Fruit fly (Drosophila melanogaster): ENCODE measurements around the gene CG13760.

Gene CG13760

DNA sequence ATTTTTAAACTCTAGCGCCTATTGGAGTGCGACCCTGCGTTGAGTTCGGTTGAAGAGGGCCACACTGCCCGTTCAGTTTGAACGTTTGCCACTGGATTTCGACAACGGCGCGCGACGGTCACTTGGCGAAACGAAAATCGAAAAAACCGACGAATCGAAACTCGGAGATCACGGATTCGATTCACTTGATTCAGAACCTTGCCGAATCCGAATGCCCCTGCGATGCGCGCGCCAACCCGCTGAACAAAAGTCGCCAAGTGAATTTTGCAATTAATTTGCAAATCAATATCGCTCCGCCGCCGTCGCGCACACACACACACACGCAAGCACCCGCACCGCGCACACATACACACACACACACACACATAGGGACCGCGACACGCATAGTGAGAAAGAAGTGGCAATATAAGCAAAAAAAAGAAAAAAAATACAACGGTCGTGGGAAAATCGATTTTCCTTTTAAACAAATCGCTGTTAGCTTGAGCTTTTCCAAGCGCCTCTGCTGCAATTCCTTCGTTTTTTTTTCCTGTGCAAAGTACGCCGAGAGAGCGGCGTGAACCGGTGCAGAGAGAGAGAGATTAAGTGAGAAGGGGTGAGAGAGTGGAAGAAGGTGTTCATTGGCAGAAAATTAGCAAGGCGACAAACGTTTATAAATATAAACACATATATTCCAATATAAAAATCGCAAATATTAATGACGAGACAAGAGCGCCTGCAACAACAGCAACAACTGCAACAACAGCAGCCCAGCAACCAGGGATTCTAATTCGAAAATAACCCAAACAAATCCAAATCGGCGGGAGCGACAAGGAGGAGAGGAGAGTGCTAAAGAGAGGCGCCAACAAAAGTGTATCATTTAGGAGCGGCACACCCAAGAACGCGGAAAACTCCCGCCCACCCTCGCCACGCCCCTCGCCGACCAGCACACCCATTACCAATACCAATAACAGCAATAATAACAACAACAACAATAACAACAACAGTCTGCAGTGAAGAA, 3.2 kb upstream of the CG13760 start, which contains the start of gene egh (continued):
- TF ChIP-seq danr (GFP tag; IDR thresholded peaks at IDR 0.05) (no peak), Drgx (GFP tag; IDR thresholded peaks at IDR 0.05) (peak; percentile 80), Hey (tag; optimal IDR thresholded peaks at IDR 0.05) (no peak), ham (GFP tag; IDR thresholded peaks at IDR 0.05) (no peak), D19B (GFP tag; optimal IDR thresholded peaks at IDR 0.05) (no peak), CG16863 (GFP tag; optimal IDR thresholded peaks at IDR 0.05) (no peak), CG10274 (GFP tag; optimal IDR thresholded peaks at IDR 0.05) (no peak), CG15073 (GFP tag; optimal IDR thresholded peaks at IDR 0.05) (no peak), CG7963 (GFP tag; IDR thresholded peaks at IDR 0.05; ENCODE audit: partially characterized antibody) (no peak), Ets65A (GFP tag) (no peak), dimm (GFP tag; IDR thresholded peaks at IDR 0.05) (no peak), HLH4C (GFP tag; IDR thresholded peaks at IDR 0.05; ENCODE audit: partially characterized antibody) (peak; percentile 36; the same call in 1 of the 3 replicates), Hand (GFP tag; optimal IDR thresholded peaks at IDR 0.05) (peak; percentile 1), Side (GFP tag; optimal IDR thresholded peaks at IDR 0.05) (peak; percentile 50), Antp (GFP tag; optimal IDR thresholded peaks at IDR 0.05) (no peak), Ada2b (GFP tag; IDR thresholded peaks at IDR 0.05) (peak; percentile 17; the same call in 1 of the 2 replicates), wdn (GFP tag; IDR thresholded peaks at IDR 0.05) (peak; percentile 12; the same call in 1 of the 2 replicates), Mrtf (GFP tag; IDR thresholded peaks at IDR 0.05) (no peak), CG14014 (GFP tag; IDR thresholded peaks at IDR 0.05) (0 out of 2 replicates have a peak, but pooled peaks have one; percentile 28), trem (tag; optimal IDR thresholded peaks at IDR 0.05) (no peak), Doc3 (GFP tag; IDR thresholded peaks at IDR 0.05; ENCODE audit: partially characterized antibody) (no peak), CG17361 (GFP tag; IDR thresholded peaks at IDR 0.05) (no peak), lbe (GFP tag; optimal IDR thresholded peaks at IDR 0.05) (no peak), Nf-YA (GFP tag; IDR thresholded peaks at IDR 0.05) (no peak), CG2120 (GFP tag; optimal IDR thresholded peaks at IDR 0.05) (peak; percentile 36), CG10959 (GFP tag; IDR thresholded peaks at IDR 0.05) (no peak), hth (optimal IDR thresholded peaks at IDR 0.05) (no peak), shn (GFP tag; optimal IDR thresholded peaks at IDR 0.05) (peak; percentile 12), Dref (GFP tag; IDR thresholded peaks at IDR 0.05) (peak; percentile 50), bigmax (GFP tag; optimal IDR thresholded peaks at IDR 0.05) (no peak), gfzf (GFP tag; optimal IDR thresholded peaks at IDR 0.05) (peak; percentile 95), Hmr (GFP tag; optimal IDR thresholded peaks at IDR 0.05) (peak; percentile 25), crol (GFP tag; IDR thresholded peaks at IDR 0.05) (no peak; the same call in 1 of the 2 replicates), rib (GFP tag; IDR thresholded peaks at IDR 0.05) (no peak), Optix (GFP tag; IDR thresholded peaks at IDR 0.05) (peak; percentile 70), CG8944 (GFP tag; optimal IDR thresholded peaks at IDR 0.05) (no peak), hb (GFP tag; IDR thresholded peaks at IDR 0.05; ENCODE audit: partially characterized antibody) (no peak), fru (optimal IDR thresholded peaks at IDR 0.05) (no peak), sqz (GFP tag; optimal IDR thresholded peaks at IDR 0.05) (peak; percentile 74), CG7786 (GFP tag; optimal IDR thresholded peaks at IDR 0.05) (peak; percentile 24), HmgD (GFP tag; optimal IDR thresholded peaks at IDR 0.05) (peak; percentile 13), stwl (tag; optimal IDR thresholded peaks at IDR 0.05) (peak; percentile 52), CG13287 (GFP tag; IDR thresholded peaks at IDR 0.05; ENCODE audit: partially characterized antibody) (peak; percentile 19; the same call in 1 of the 2 replicates), CG8281 (tag; optimal IDR thresholded peaks at IDR 0.05) (no peak), CG12104 (GFP tag; optimal IDR thresholded peaks at IDR 0.05) (no peak), CG17568 (GFP tag; optimal IDR thresholded peaks at IDR 0.05) (no peak), hkb (optimal IDR thresholded peaks at IDR 0.05) (no peak), hkb (GFP tag; IDR thresholded peaks at IDR 0.05) (peak; percentile 53; the same call in 1 of the 2 replicates), pb (GFP tag; optimal IDR thresholded peaks at IDR 0.05) (no peak), CG4854 (GFP tag; optimal IDR thresholded peaks at IDR 0.05) (no peak)

Data from whole organism, embryonic.